Worm (Caenorhabditis elegans) whole organism, L1 larva: ENCODE data around the gene clec-2.

Experiments
- aha-1 ChIP-seq: fragments of 150-350 bp; optimal IDR thresholded peaks from 2 replicates; lab custom pipeline; 2014; ENCODE audit warnings: missing biosample characterization, missing genetic modification characterization
- blmp-1 ChIP-seq: fragments of 150-350 bp; optimal IDR thresholded peaks from 2 replicates; lab custom pipeline; 2014; ENCODE audit warnings: missing biosample characterization, missing genetic modification characterization
- ceh-82 ChIP-seq, 3 experiments: fragments of 150-350 bp in 1 of 3; sonication (generic microtip) in 2 of 3; optimal IDR thresholded peaks; 2 replicates each; lab custom pipeline; 2014 to 2017; ENCODE audit warnings: missing biosample characterization in 3 of 3, missing genetic modification characterization in 3 of 3
- egl-27 ChIP-seq, 2 experiments: fragments of 150-350 bp in 1 of 2; sonication (generic microtip); optimal IDR thresholded peaks; 3 replicates each; lab custom pipeline; 2017 to 2018; ENCODE audit warnings: missing biosample characterization in 2 of 2, missing genetic modification characterization in 2 of 2, missing genetic modification reagents in 2 of 2
- lin-14 ChIP-seq: fragments of 200-800 bp; sonication (Bioruptor generic); optimal IDR thresholded peaks from 2 replicates; lab custom pipeline; 2018; ENCODE audit warnings: mild to moderate bottlenecking, missing genetic modification characterization, moderate library complexity, missing compliant biosample characterization
- pax-3 ChIP-seq: fragments of 200-800 bp; sonication (Bioruptor generic); optimal IDR thresholded peaks from 2 replicates; lab custom pipeline; 2018; ENCODE audit warnings: mild to moderate bottlenecking, missing genetic modification characterization, moderate library complexity, missing compliant biosample characterization
- pqm-1 ChIP-seq: sonication (generic microtip); optimal IDR thresholded peaks from 3 replicates; lab custom pipeline; 2017; ENCODE audit warnings: missing biosample characterization, missing genetic modification characterization
- unc-30 ChIP-seq: sonication (generic microtip); optimal IDR thresholded peaks from 2 replicates; lab custom pipeline; 2017; ENCODE audit warnings: missing biosample characterization, missing genetic modification characterization
- zip-4 ChIP-seq: fragments of 200-800 bp; sonication (Bioruptor generic); optimal IDR thresholded peaks from 2 replicates; lab custom pipeline; 2018; ENCODE audit warnings: mild to moderate bottlenecking, missing genetic modification characterization, moderate library complexity, missing compliant biosample characterization

- peak; percentile 95 for TF ChIP-seq pax-3 (tag; lab: Kevin White, UChicago)
- peak; percentile 75 to 96 (median 94) for TF ChIP-seq ceh-82 (tag; optimal IDR thresholded peaks at IDR 0.05; lab: Kevin White, UChicago)
- TF ChIP-seq unc-30: no peak
- peak; percentile 100 for TF ChIP-seq lin-14 (GFP tag; lab: Kevin White, UChicago)
- TF ChIP-seq blmp-1 (tag; lab: Kevin White, UChicago): peak; percentile 93
- TF ChIP-seq zip-4 (GFP tag; lab: Kevin White, UChicago): peak; percentile 91
- TF ChIP-seq aha-1: peak; percentile 78
- peak; percentile 89 for TF ChIP-seq egl-27 (tag; optimal IDR thresholded peaks at IDR 0.05; lab: Kevin White, UChicago)
- no peak for TF ChIP-seq pqm-1 (tag; lab: Kevin White, UChicago)
Measured at ce11 chrII:2973940-2974402, 49.3 kb downstream of the clec-2 start.
